Worm (Caenorhabditis elegans) whole organism, L1 larva: Measurements from ENCODE around the gene pcn-1.
A peak's percentile ranks its signal among the peaks of the same experiment; 100 is the strongest.

Experiments used
- Y116A8C.19 ChIP-seq: sonication (generic microtip); optimal IDR thresholded peaks from 2 replicates; lab custom pipeline; 2016; ENCODE audit warnings: missing compliant biosample characterization, missing genetic modification characterization, borderline replicate concordance
- aly-2 ChIP-seq: fragments of 150-350 bp; optimal IDR thresholded peaks from 2 replicates; lab custom pipeline; 2014; ENCODE audit warnings: missing biosample characterization, missing genetic modification characterization
- ama-1 ChIP-seq: fragments of 150-350 bp; optimal IDR thresholded peaks from 2 replicates; lab custom pipeline; 2014
- blmp-1 ChIP-seq: fragments of 150-350 bp; optimal IDR thresholded peaks from 2 replicates; lab custom pipeline; 2014; ENCODE audit warnings: missing biosample characterization, missing genetic modification characterization
- ceh-63 ChIP-seq: fragments of 200-800 bp; sonication (Bioruptor generic); optimal IDR thresholded peaks from 2 replicates; lab custom pipeline; 2018; ENCODE audit warnings: mild to moderate bottlenecking, missing genetic modification characterization, missing compliant biosample characterization
- ceh-8 ChIP-seq: fragments of 200-800 bp; sonication (Bioruptor generic); optimal IDR thresholded peaks from 2 replicates; lab custom pipeline; 2018; ENCODE audit warnings: mild to moderate bottlenecking, missing genetic modification characterization, moderate library complexity, missing compliant biosample characterization
- ceh-82 ChIP-seq, 3 experiments: fragments of 150-350 bp in 1 of 3; sonication (generic microtip) in 2 of 3; optimal IDR thresholded peaks; 2 replicates each; lab custom pipeline; 2014 to 2017; ENCODE audit warnings: missing biosample characterization in 3 of 3, missing genetic modification characterization in 3 of 3
- ceh-88 ChIP-seq: fragments of 200-800 bp; sonication (Bioruptor generic); IDR thresholded peaks from 2 replicates; pipeline ENCODE4 v1.3.6; 2022; ENCODE audit warnings: missing genetic modification characterization, missing compliant biosample characterization
- ceh-90 ChIP-seq: sonication (generic microtip); optimal IDR thresholded peaks from 2 replicates; lab custom pipeline; 2016; ENCODE audit warnings: missing genetic modification characterization, missing compliant biosample characterization
- ces-1 ChIP-seq: fragments of 150-350 bp; optimal IDR thresholded peaks from 2 replicates; lab custom pipeline; 2014; ENCODE audit warnings: missing biosample characterization, missing genetic modification reagents, missing genetic modification characterization
- efl-1 ChIP-seq, 4 experiments: fragments of 150-350 bp; optimal IDR thresholded peaks in 3 of 4; peaks in 1 of 4; 1 replicate in 1 of 4; 2 replicates in 3 of 4; lab custom pipeline; 2014; ENCODE audit warnings: missing biosample characterization in 2 of 4, missing genetic modification characterization in 2 of 4, missing genetic modification reagents in 2 of 4
- efl-3 ChIP-seq: fragments of 200-800 bp; sonication (Bioruptor generic); optimal IDR thresholded peaks from 2 replicates; lab custom pipeline; 2018; ENCODE audit warnings: mild to moderate bottlenecking, missing genetic modification characterization, missing compliant biosample characterization
- egl-13 ChIP-seq: sonication (generic microtip); optimal IDR thresholded peaks from 2 replicates; lab custom pipeline; 2016; ENCODE audit warnings: missing genotype, missing genetic modification reagents, missing genetic modification characterization, missing compliant biosample characterization
- fkh-10 ChIP-seq: sonication (generic microtip); optimal IDR thresholded peaks from 2 replicates; lab custom pipeline; 2017; ENCODE audit warnings: missing biosample characterization, missing genetic modification reagents, missing genetic modification characterization
- irx-1 ChIP-seq: sonication (generic microtip); optimal IDR thresholded peaks from 2 replicates; lab custom pipeline; 2016; ENCODE audit warnings: missing genetic modification characterization, missing compliant biosample characterization
- isw-1 ChIP-seq: fragments of 200-800 bp; sonication (Bioruptor generic); IDR thresholded peaks from 2 replicates; pipeline ENCODE4 v1.3.6; 2022; ENCODE audit warnings: missing genetic modification characterization, missing compliant biosample characterization
- lin-13 ChIP-seq: fragments of 150-350 bp; optimal IDR thresholded peaks from 2 replicates; lab custom pipeline; 2014; ENCODE audit warnings: missing biosample characterization, missing genetic modification reagents, missing genetic modification characterization
- lin-14 ChIP-seq: fragments of 200-800 bp; sonication (Bioruptor generic); optimal IDR thresholded peaks from 2 replicates; lab custom pipeline; 2018; ENCODE audit warnings: mild to moderate bottlenecking, missing genetic modification characterization, moderate library complexity, missing compliant biosample characterization
- lin-35 ChIP-seq, 2 experiments: fragments of 150-350 bp; optimal IDR thresholded peaks; 2 replicates each; lab custom pipeline; 2014; ENCODE audit warnings: missing biosample characterization in 2 of 2, missing genetic modification characterization in 2 of 2, missing genetic modification reagents in 2 of 2
- lir-3 ChIP-seq: sonication (generic microtip); optimal IDR thresholded peaks from 2 replicates; lab custom pipeline; 2016; ENCODE audit warnings: mild to moderate bottlenecking, missing genetic modification characterization, moderate library complexity, missing compliant biosample characterization; ENCODE audit not compliant: poor library complexity
- nhr-11 ChIP-seq: fragments of 150-350 bp; optimal IDR thresholded peaks from 2 replicates; lab custom pipeline; 2014; ENCODE audit warnings: missing biosample characterization, missing genetic modification characterization
- nhr-12 ChIP-seq: sonication (generic microtip); optimal IDR thresholded peaks from 2 replicates; lab custom pipeline; 2017; ENCODE audit warnings: missing biosample characterization, missing genetic modification characterization
- nhr-19 ChIP-seq: fragments of 200-800 bp; sonication (Bioruptor generic); conservative IDR thresholded peaks from 2 replicates; pipeline ENCODE4 v1.3.6; 2022; ENCODE audit warnings: missing genetic modification characterization, missing compliant biosample characterization
- nhr-20 ChIP-seq: sonication (generic microtip); optimal IDR thresholded peaks from 2 replicates; lab custom pipeline; 2016; ENCODE audit warnings: mild to moderate bottlenecking, missing genetic modification characterization, missing compliant biosample characterization
- nhr-28 ChIP-seq: fragments of 150-350 bp; optimal IDR thresholded peaks from 2 replicates; lab custom pipeline; 2014; ENCODE audit warnings: missing biosample characterization, missing genetic modification characterization
- nhr-47 ChIP-seq: sonication (generic microtip); optimal IDR thresholded peaks from 2 replicates; lab custom pipeline; 2016; ENCODE audit warnings: mild to moderate bottlenecking, missing genetic modification characterization, moderate library complexity, missing compliant biosample characterization
- nhr-71 ChIP-seq: sonication (generic microtip); optimal IDR thresholded peaks from 2 replicates; lab custom pipeline; 2016; ENCODE audit warnings: mild to moderate bottlenecking, missing genetic modification characterization, moderate library complexity, missing compliant biosample characterization
- nhr-76 ChIP-seq: sonication (generic microtip); optimal IDR thresholded peaks from 2 replicates; lab custom pipeline; 2017; ENCODE audit warnings: missing biosample characterization, missing genetic modification characterization
- nhr-77 ChIP-seq: fragments of 150-350 bp; optimal IDR thresholded peaks from 2 replicates; lab custom pipeline; 2014; ENCODE audit warnings: missing biosample characterization, missing genetic modification characterization
- nhr-85 ChIP-seq: sonication (generic microtip); peaks from one replicate; lab custom pipeline; 2016; ENCODE audit warnings: missing genetic modification characterization, inconsistent platforms, missing compliant biosample characterization
- nhr-90 ChIP-seq: sonication (generic microtip); optimal IDR thresholded peaks from 2 replicates; lab custom pipeline; 2016; ENCODE audit warnings: mild to moderate bottlenecking, missing genetic modification characterization, missing compliant biosample characterization; ENCODE audit not compliant: poor library complexity
- pag-3 ChIP-seq: sonication (generic microtip); optimal IDR thresholded peaks from 2 replicates; lab custom pipeline; 2017; ENCODE audit warnings: missing genetic modification characterization, mild to moderate bottlenecking, missing compliant biosample characterization, antibody characterized with exemption, borderline replicate concordance; ENCODE audit not compliant: insufficient read depth
- rnt-1 ChIP-seq: sonication (generic microtip); optimal IDR thresholded peaks from 2 replicates; lab custom pipeline; 2016; ENCODE audit warnings: mild to moderate bottlenecking, missing genetic modification characterization, moderate library complexity, missing compliant biosample characterization
- sox-4 ChIP-seq: sonication (generic microtip); optimal IDR thresholded peaks from 2 replicates; lab custom pipeline; 2016; ENCODE audit warnings: missing genetic modification characterization, missing compliant biosample characterization
- sup-37 ChIP-seq: fragments of 200-800 bp; sonication (Bioruptor generic); optimal IDR thresholded peaks from 2 replicates; lab custom pipeline; 2018; ENCODE audit warnings: mild to moderate bottlenecking, missing genetic modification characterization, missing compliant biosample characterization
- swsn-7 ChIP-seq: sonication (generic microtip); optimal IDR thresholded peaks from 2 replicates; lab custom pipeline; 2016; ENCODE audit warnings: missing genetic modification characterization, missing compliant biosample characterization
- unc-30 ChIP-seq: sonication (generic microtip); optimal IDR thresholded peaks from 2 replicates; lab custom pipeline; 2017; ENCODE audit warnings: missing biosample characterization, missing genetic modification characterization
- vab-15 ChIP-seq: sonication (generic microtip); optimal IDR thresholded peaks from 2 replicates; lab custom pipeline; 2017; ENCODE audit warnings: missing genotype, mild to moderate bottlenecking, missing genetic modification characterization, missing compliant biosample characterization

pcn-1 gene

DNA sequence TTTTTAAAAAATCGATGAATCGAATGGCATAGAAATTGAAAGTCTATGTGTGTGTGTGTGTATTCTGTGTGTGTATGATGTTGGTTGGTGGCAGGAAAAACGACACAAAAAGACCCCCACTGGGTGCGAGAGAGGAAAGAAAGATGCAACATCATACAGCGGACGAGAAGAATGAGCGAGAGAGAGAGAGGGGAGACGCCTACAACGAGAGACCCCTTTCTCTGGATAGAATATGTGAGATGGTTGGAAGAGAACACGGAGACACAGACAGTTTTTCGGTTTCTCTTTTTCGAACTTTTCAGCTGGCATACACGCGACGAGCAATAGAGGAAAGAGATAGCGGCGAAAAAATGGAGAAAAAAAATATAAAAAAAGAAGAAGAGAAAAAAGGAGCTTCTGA, 29.4 kb downstream of the pcn-1 start (continued):
- TF ChIP-seq ceh-8 (GFP tag; lab: Kevin White, UChicago), result peak; percentile 36
- TF ChIP-seq efl-1 (optimal IDR thresholded peaks at IDR 0.05; lab: Kevin White, UChicago), result peak; percentile 63 to 71
- peak; percentile 37 to 94 for TF ChIP-seq efl-1 (GFP tag; optimal IDR thresholded peaks at IDR 0.05 in 1 of 2; lab: Kevin White, UChicago)
- TF ChIP-seq blmp-1, result peak; percentile 95
- TF ChIP-seq ceh-82 (tag; optimal IDR thresholded peaks at IDR 0.05; lab: Kevin White, UChicago), result peak; percentile 17 to 81 (median 53)
- TF ChIP-seq nhr-20 (tag; lab: Kevin White, UChicago), result peak; percentile 60
- TF ChIP-seq sup-37 (GFP tag; lab: Kevin White, UChicago), result no peak
- TF ChIP-seq vab-15 (tag; lab: Kevin White, UChicago), result no peak
- TF ChIP-seq ceh-63, result no peak
- TF ChIP-seq nhr-85 (tag; lab: Kevin White, UChicago), result peak; percentile 21
- TF ChIP-seq egl-13, result peak; percentile 16
- peak; percentile 3 for TF ChIP-seq nhr-90 (tag; lab: Kevin White, UChicago)
- no peak for TF ChIP-seq ceh-88 (GFP tag; lab: Robert Waterston, UW)
- peak; percentile 91 for TF ChIP-seq pag-3 (tag; lab: Kevin White, UChicago)

DNA sequence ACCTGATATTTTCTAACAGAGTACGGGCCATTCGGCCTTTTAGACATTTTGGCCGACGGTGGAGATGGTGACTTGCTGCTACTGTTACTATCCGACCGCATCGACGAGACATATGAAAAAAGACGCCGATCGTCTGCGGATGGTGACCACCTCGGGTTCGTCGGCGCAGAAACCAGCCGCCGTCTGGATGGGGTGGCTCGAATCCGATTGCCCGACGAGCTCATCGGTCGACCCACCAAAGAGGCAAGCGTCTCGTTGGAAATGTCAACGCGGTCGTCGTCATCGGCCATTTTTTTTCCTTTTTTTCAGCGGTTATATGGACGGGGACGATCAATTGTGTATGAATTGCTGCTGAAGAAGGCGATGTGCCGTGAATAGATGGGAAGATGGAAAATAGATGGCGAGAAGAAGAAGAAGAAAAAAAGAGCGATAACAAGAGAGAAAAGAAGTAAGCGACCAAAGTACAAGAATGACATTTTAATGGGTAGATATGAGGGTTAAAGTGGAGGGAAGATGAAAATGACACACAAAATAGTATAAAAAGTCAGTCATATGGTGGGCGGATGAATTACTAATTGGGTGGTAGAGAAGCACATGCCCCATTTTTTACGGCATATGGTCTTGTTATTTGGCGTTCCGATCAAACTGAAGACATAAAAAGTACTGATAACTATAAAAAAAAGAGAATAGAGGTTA, 30.4 kb downstream of the pcn-1 start:
- TF ChIP-seq nhr-85 (tag; lab: Kevin White, UChicago), result peak; percentile 58
- TF ChIP-seq ceh-82 (tag; optimal IDR thresholded peaks at IDR 0.05; lab: Kevin White, UChicago), result peak in 1 of 3 experiments; percentile 24
- peak; percentile 42 for TF ChIP-seq pag-3 (tag; lab: Kevin White, UChicago)
- peak; percentile 3; the same call in 1 of the 2 replicates for TF ChIP-seq isw-1 (GFP tag; lab: Robert Waterston, UW)
- TF ChIP-seq lin-14 (GFP tag; lab: Kevin White, UChicago), result peak; percentile 54
- no peak for TF ChIP-seq nhr-28 (tag; lab: Kevin White, UChicago)

DNA sequence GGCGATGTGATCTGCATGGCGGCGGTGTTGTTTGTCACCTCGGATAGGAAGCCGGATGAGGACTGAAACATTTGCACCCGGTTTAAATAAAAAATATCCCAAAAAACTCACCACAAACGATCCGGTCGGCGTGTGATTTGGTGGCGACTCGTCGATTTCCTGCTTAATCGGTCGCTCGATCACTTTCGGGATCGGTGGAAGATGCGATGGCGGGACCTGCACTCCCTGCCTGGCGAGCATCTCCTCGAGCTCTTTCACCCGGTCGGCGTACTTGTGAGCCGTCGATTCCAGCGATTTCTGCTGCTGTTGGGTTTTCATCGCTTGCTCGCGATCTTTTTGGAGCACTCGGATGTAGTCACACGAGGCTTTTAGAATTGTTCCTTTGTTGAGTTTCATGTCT, 32.5 kb downstream of the pcn-1 start:
- no peak for TF ChIP-seq nhr-76
- TF ChIP-seq ama-1 (lab: Kevin White, UChicago), result no peak
- no peak for TF ChIP-seq swsn-7 (tag; lab: Kevin White, UChicago)
- TF ChIP-seq nhr-47 (tag; lab: Kevin White, UChicago), result no peak
- TF ChIP-seq isw-1 (GFP tag; lab: Robert Waterston, UW), result no peak

DNA sequence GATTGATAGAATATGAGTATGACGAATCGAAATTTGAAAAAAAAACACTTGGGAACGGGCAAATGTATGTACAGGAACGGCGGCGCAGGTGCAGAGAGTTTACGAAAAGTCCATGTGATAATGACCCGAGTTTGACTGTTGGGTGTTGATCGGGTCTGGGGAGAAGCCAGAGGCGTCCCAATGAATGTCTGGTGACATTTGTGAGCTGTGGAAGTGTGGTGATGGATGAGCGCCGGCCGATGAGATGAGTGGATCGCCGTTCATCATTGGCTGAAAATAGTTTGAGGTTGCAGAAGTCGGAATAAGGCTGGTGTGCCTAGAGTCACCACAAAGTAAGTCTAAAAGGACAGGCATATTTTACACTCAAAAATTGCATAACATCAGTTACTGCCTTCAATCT, 33.6 kb downstream of the pcn-1 start:
- TF ChIP-seq nhr-85 (tag; lab: Kevin White, UChicago), result peak; percentile 42
- TF ChIP-seq Y116A8C.19 (tag; lab: Kevin White, UChicago), result no peak
- TF ChIP-seq ceh-82 (tag; optimal IDR thresholded peaks at IDR 0.05; lab: Kevin White, UChicago), result no peak
- TF ChIP-seq ceh-8 (GFP tag; lab: Kevin White, UChicago), result no peak

DNA sequence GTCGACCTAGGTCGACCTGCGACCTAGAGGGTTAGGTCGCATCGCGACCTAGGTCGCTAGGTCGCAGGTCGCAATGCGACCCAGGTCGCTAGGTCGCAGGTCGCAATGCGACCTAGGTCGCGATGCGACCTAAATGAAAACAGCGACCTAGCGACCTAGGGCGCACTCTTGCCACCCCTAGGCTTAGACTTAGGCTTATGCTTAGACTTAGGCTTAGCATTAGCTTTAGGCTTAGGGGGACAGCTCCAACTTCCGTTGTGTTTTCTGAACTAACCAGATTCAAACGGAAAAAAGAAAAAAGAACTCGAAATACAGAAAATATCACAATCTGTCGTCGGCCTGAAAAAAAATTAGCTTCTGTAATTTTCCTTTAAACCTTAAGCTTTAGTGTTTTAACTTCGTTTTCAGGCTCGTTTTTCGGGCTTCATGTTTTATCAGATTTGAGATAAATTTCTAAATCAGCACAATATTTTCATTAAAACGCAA, 34.9 kb downstream of the pcn-1 start:
- TF ChIP-seq rnt-1 (tag; lab: Kevin White, UChicago), result peak; percentile 1
- no peak for TF ChIP-seq ces-1 (GFP tag; lab: Kevin White, UChicago)
- TF ChIP-seq nhr-11 (tag; lab: Kevin White, UChicago), result no peak
- peak; percentile 73 for TF ChIP-seq aly-2 (tag; lab: Kevin White, UChicago)
- peak; percentile 29 for TF ChIP-seq nhr-19
- TF ChIP-seq nhr-71, result peak; percentile 22
- TF ChIP-seq nhr-85 (tag; lab: Kevin White, UChicago), result peak; percentile 78
- TF ChIP-seq efl-3 (GFP tag; lab: Kevin White, UChicago), result no peak
- TF ChIP-seq lin-13, result peak; percentile 32
- TF ChIP-seq, all 84 proteins: peak for 6

DNA sequence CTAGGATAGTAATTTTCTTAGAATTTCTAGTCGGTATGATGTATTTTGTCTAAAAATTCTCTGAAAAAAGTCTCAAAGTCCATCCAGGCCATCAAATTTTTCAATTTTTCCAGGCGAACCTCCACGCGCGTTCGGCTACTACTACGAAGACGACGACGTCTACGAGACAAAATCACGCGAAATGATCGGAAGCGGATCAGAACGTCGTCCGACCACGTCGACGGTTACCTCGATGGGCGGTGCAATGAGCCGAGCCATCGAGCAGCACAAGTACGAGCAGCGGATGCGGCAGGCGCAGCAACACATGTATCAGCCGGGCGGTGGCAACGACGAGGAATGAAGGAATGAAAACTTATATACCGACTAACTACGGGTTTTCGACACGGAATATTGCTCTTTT, 35.6 kb downstream of the pcn-1 start:
- TF ChIP-seq Y116A8C.19 (tag; lab: Kevin White, UChicago) (no peak), nhr-90 (tag; lab: Kevin White, UChicago) (no peak), ceh-90 (tag; lab: Kevin White, UChicago) (no peak), lin-35 (GFP tag; optimal IDR thresholded peaks at IDR 0.05; lab: Kevin White, UChicago) (no peak), nhr-77 (tag; lab: Kevin White, UChicago) (no peak), irx-1 (tag; lab: Kevin White, UChicago) (no peak), nhr-76 (no peak), ceh-8 (GFP tag; lab: Kevin White, UChicago) (no peak), nhr-12 (tag; lab: Kevin White, UChicago) (no peak), nhr-20 (tag; lab: Kevin White, UChicago) (no peak), unc-30 (tag; lab: Kevin White, UChicago) (no peak), aly-2 (tag; lab: Kevin White, UChicago) (no peak), sox-4 (tag; lab: Kevin White, UChicago) (no peak), ceh-63 (no peak), lir-3 (tag; lab: Kevin White, UChicago) (no peak), fkh-10 (GFP tag; lab: Kevin White, UChicago) (no peak)
